Fruit fly (Drosophila melanogaster) whole organism, embryonic: Measurements from ENCODE around the gene CG43402.

Experiments
- Antp ChIP-seq: fragments of 200-800 bp; sonication (Bioruptor generic); optimal IDR thresholded peaks from 3 replicates; lab custom pipeline; 2016; ENCODE audit warnings: missing biosample characterization, missing genetic modification characterization
- Asciz ChIP-seq: fragments of 200-800 bp; sonication (Bioruptor generic); optimal IDR thresholded peaks from 2 replicates; lab custom pipeline; 2017; ENCODE audit warnings: missing biosample characterization, mild to moderate bottlenecking, missing genetic modification characterization, missing genetic modification reagents
- Atf-2 ChIP-seq: fragments of 200-800 bp; sonication (Bioruptor generic); optimal IDR thresholded peaks from 2 replicates; lab custom pipeline; 2016; ENCODE audit warnings: missing biosample characterization, missing genetic modification characterization
- CG10565 ChIP-seq: fragments of 200-800 bp; sonication (Bioruptor generic); optimal IDR thresholded peaks from 3 replicates; lab custom pipeline; 2016; ENCODE audit warnings: missing biosample characterization, mild to moderate bottlenecking, missing genetic modification characterization
- CG10979 ChIP-seq: fragments of 200-800 bp; sonication (Bioruptor generic); optimal IDR thresholded peaks from 2 replicates; lab custom pipeline; 2018; ENCODE audit warnings: missing biosample characterization, mild to moderate bottlenecking, missing genetic modification characterization, moderate library complexity
- CG12104 ChIP-seq: fragments of 200-800 bp; sonication (Bioruptor generic); optimal IDR thresholded peaks from 3 replicates; lab custom pipeline; 2016; ENCODE audit warnings: missing biosample characterization, missing genetic modification characterization
- CG12155 ChIP-seq: fragments of 200-800 bp; sonication (Bioruptor generic); optimal IDR thresholded peaks from 3 replicates; lab custom pipeline; 2016; ENCODE audit warnings: missing biosample characterization, missing genetic modification characterization
- CG12659 ChIP-seq: fragments of 200-800 bp; sonication (Bioruptor generic); optimal IDR thresholded peaks from 3 replicates; lab custom pipeline; 2017; ENCODE audit warnings: mild to moderate bottlenecking, missing biosample characterization, missing genetic modification reagents, missing genetic modification characterization
- CG12942 ChIP-seq: fragments of 200-800 bp; sonication (Bioruptor generic); optimal IDR thresholded peaks from 3 replicates; lab custom pipeline; 2016; ENCODE audit warnings: missing biosample characterization, missing genetic modification characterization
- CG15601 ChIP-seq: fragments of 200-800 bp; sonication (Bioruptor generic); optimal IDR thresholded peaks from 3 replicates; lab custom pipeline; 2019; ENCODE audit warnings: missing biosample characterization, mild to moderate bottlenecking, missing genetic modification characterization, moderate library complexity
- CG17385 ChIP-seq: fragments of 200-800 bp; sonication (Bioruptor generic); optimal IDR thresholded peaks from 3 replicates; lab custom pipeline; 2018; ENCODE audit warnings: missing biosample characterization, mild to moderate bottlenecking, missing genetic modification characterization
- CG18764 ChIP-seq: fragments of 200-800 bp; sonication (Bioruptor generic); optimal IDR thresholded peaks from 3 replicates; lab custom pipeline; 2016; ENCODE audit warnings: missing biosample characterization, missing genetic modification characterization
- CG2202 ChIP-seq: fragments of 200-800 bp; sonication (Bioruptor generic); optimal IDR thresholded peaks from 2 replicates; lab custom pipeline; 2018; ENCODE audit warnings: missing biosample characterization, mild to moderate bottlenecking, missing genetic modification characterization
- CG33557 ChIP-seq: fragments of 200-800 bp; sonication (Bioruptor generic); optimal IDR thresholded peaks from 2 replicates; lab custom pipeline; 2019; ENCODE audit warnings: missing biosample characterization, mild to moderate bottlenecking, missing genetic modification characterization, moderate library complexity
- CG34224 ChIP-seq: fragments of 200-800 bp; sonication (Bioruptor generic); IDR thresholded peaks from 3 replicates; pipeline ENCODE4 v1.3.6; 2022; ENCODE audit warnings: missing biosample characterization, missing genetic modification characterization; ENCODE audit not compliant: partially characterized antibody
- CG5245 ChIP-seq: fragments of 200-800 bp; sonication (Bioruptor generic); optimal IDR thresholded peaks from 3 replicates; lab custom pipeline; 2016; ENCODE audit warnings: missing biosample characterization, missing genetic modification characterization
- CG6254 ChIP-seq: fragments of 200-800 bp; sonication (Bioruptor generic); optimal IDR thresholded peaks from 3 replicates; lab custom pipeline; 2017; ENCODE audit warnings: mild to moderate bottlenecking, missing biosample characterization, missing genetic modification reagents, missing genetic modification characterization
- CG6689 ChIP-seq: fragments of 200-800 bp; sonication (Bioruptor generic); IDR thresholded peaks from 2 replicates; pipeline ENCODE4 v1.3.6; 2022; ENCODE audit warnings: missing biosample characterization, missing genetic modification characterization
- CG7745 ChIP-seq: fragments of 200-800 bp; sonication (Bioruptor generic); optimal IDR thresholded peaks from 2 replicates; lab custom pipeline; 2018; ENCODE audit warnings: missing biosample characterization, mild to moderate bottlenecking, missing genetic modification characterization, moderate library complexity
- CG7963 ChIP-seq: fragments of 200-800 bp; sonication (Bioruptor generic); IDR thresholded peaks from 3 replicates; pipeline ENCODE4 v1.3.6; 2022; ENCODE audit warnings: missing biosample characterization, missing genetic modification characterization; ENCODE audit not compliant: partially characterized antibody
- CG8089 ChIP-seq: fragments of 200-800 bp; sonication (Bioruptor generic); optimal IDR thresholded peaks from 3 replicates; lab custom pipeline; 2016; ENCODE audit warnings: missing biosample characterization, missing genetic modification characterization
- CG8944 ChIP-seq: fragments of 200-800 bp; sonication (Bioruptor generic); optimal IDR thresholded peaks from 3 replicates; lab custom pipeline; 2016; ENCODE audit warnings: missing biosample characterization, missing genetic modification characterization
- Chrac-16 ChIP-seq: fragments of 200-800 bp; sonication (Bioruptor generic); optimal IDR thresholded peaks from 3 replicates; lab custom pipeline; 2016; ENCODE audit warnings: missing biosample characterization, missing genetic modification characterization
- D19A ChIP-seq: fragments of 200-800 bp; optimal IDR thresholded peaks from 3 replicates; lab custom pipeline; 2019; ENCODE audit warnings: missing biosample characterization, mild to moderate bottlenecking, missing genetic modification characterization, moderate library complexity
- Dfd ChIP-seq, 2 experiments: fragments of >200 bp; optimal IDR thresholded peaks; 2 replicates each; lab custom pipeline; 2017; ENCODE audit warnings: missing biosample characterization in 2 of 2, missing genetic modification characterization in 2 of 2
- Dll ChIP-seq: fragments of 200-800 bp; sonication (Bioruptor generic); IDR thresholded peaks from 4 replicates; pipeline ENCODE4 v1.3.6; 2022; ENCODE audit warnings: missing biosample characterization, missing genetic modification characterization; ENCODE audit not compliant: partially characterized antibody
- Doc3 ChIP-seq: fragments of 200-800 bp; sonication (Bioruptor generic); IDR thresholded peaks from 3 replicates; pipeline ENCODE4 v1.3.6; 2022; ENCODE audit warnings: missing biosample characterization, missing genetic modification characterization; ENCODE audit not compliant: partially characterized antibody
- Ets97D ChIP-seq: fragments of 200-800 bp; sonication (Bioruptor generic); optimal IDR thresholded peaks from 3 replicates; lab custom pipeline; 2016; ENCODE audit warnings: missing biosample characterization, missing genetic modification characterization
- Gug ChIP-seq: fragments of 200-800 bp; sonication (Bioruptor generic); IDR thresholded peaks from 4 replicates; pipeline ENCODE4 v1.3.6; 2022; ENCODE audit warnings: missing biosample characterization, missing genetic modification characterization
- Hr51 ChIP-seq, 2 experiments: fragments of 200-800 bp; sonication (Bioruptor generic); optimal IDR thresholded peaks; 2 replicates in 1 of 2; 3 replicates in 1 of 2; lab custom pipeline; 2016 to 2018; ENCODE audit warnings: missing biosample characterization in 2 of 2, missing genetic modification characterization in 2 of 2, mild to moderate bottlenecking in 1 of 2, moderate library complexity in 1 of 2
- Lim3 ChIP-seq: fragments of 200-800 bp; sonication (Bioruptor generic); IDR thresholded peaks from 2 replicates; pipeline ENCODE4 v1.3.6; 2022; ENCODE audit warnings: missing biosample characterization, missing genetic modification characterization
- Poxn ChIP-seq: fragments of 200-800 bp; sonication (Bioruptor generic); IDR thresholded peaks from 2 replicates; pipeline ENCODE4 v1.3.6; 2022; ENCODE audit warnings: missing biosample characterization, missing genetic modification characterization
- Side ChIP-seq: fragments of 200-800 bp; sonication (Bioruptor generic); optimal IDR thresholded peaks from 2 replicates; lab custom pipeline; 2016; ENCODE audit warnings: missing biosample characterization, missing genetic modification characterization
- Six4 ChIP-seq: fragments of 200-800 bp; sonication (Bioruptor generic); optimal IDR thresholded peaks from 2 replicates; lab custom pipeline; 2016; ENCODE audit warnings: missing biosample characterization, missing genetic modification characterization
- Sry-δ ChIP-seq: fragments of 200-800 bp; sonication (Bioruptor generic); optimal IDR thresholded peaks from 2 replicates; lab custom pipeline; 2016; ENCODE audit warnings: missing biosample characterization, missing genetic modification characterization
- Vsx1 ChIP-seq: fragments of 200-800 bp; sonication (Bioruptor generic); optimal IDR thresholded peaks from 2 replicates; lab custom pipeline; 2017; ENCODE audit warnings: missing biosample characterization, mild to moderate bottlenecking, missing genetic modification characterization, missing genetic modification reagents
- al ChIP-seq: fragments of 200-800 bp; sonication (Bioruptor generic); IDR thresholded peaks from 2 replicates; pipeline ENCODE4 v1.3.6; 2022; ENCODE audit warnings: missing biosample characterization, missing genetic modification characterization
- corto ChIP-seq: fragments of 200-800 bp; sonication (Bioruptor generic); optimal IDR thresholded peaks from 2 replicates; lab custom pipeline; 2016; ENCODE audit warnings: missing biosample characterization, mild to moderate bottlenecking, missing genetic modification characterization, moderate library complexity
- fu2 ChIP-seq: fragments of 200-800 bp; sonication (Bioruptor generic); optimal IDR thresholded peaks from 2 replicates; lab custom pipeline; 2016; ENCODE audit warnings: missing biosample characterization, missing genetic modification characterization
- insv ChIP-seq, 2 experiments: fragments of 200-800 bp; sonication (Bioruptor generic); optimal IDR thresholded peaks; 3 replicates each; lab custom pipeline; 2016 to 2018; ENCODE audit warnings: missing biosample characterization in 2 of 2, missing genetic modification characterization in 2 of 2
- kay ChIP-seq: fragments of 200-800 bp; sonication (Bioruptor generic); optimal IDR thresholded peaks from 2 replicates; lab custom pipeline; 2016; ENCODE audit warnings: missing biosample characterization, missing genetic modification characterization
- lilli ChIP-seq: fragments of 200-800 bp; sonication (Bioruptor generic); optimal IDR thresholded peaks from 3 replicates; lab custom pipeline; 2016; ENCODE audit warnings: missing biosample characterization, missing genetic modification characterization
- p53 ChIP-seq: fragments of 200-800 bp; sonication (Bioruptor generic); optimal IDR thresholded peaks from 2 replicates; lab custom pipeline; 2016; ENCODE audit warnings: missing biosample characterization, missing genetic modification characterization
- pan ChIP-seq, 4 experiments: fragments of >200 bp in 3 of 4; fragments of 200-800 bp in 1 of 4; sonication (Bioruptor generic) in 1 of 4; optimal IDR thresholded peaks in 3 of 4; IDR thresholded peaks in 1 of 4; 2 replicates each; pipeline versions ENCODE4 v1.3.6 to Lab custom; 2017 to 2022; ENCODE audit warnings: missing biosample characterization in 2 of 4, missing genetic modification characterization in 2 of 4, mixed read lengths in 1 of 4
- psq ChIP-seq: fragments of 200-800 bp; sonication (Bioruptor generic); optimal IDR thresholded peaks from 2 replicates; lab custom pipeline; 2017; ENCODE audit warnings: missing biosample characterization, missing genetic modification characterization
- seq ChIP-seq: fragments of 200-800 bp; sonication (Bioruptor generic); IDR thresholded peaks from 2 replicates; pipeline ENCODE4 v1.3.6; 2022; ENCODE audit warnings: missing biosample characterization, missing genetic modification characterization
- so ChIP-seq: fragments of 200-800 bp; sonication (Bioruptor generic); IDR thresholded peaks from 3 replicates; pipeline ENCODE4 v1.3.6; 2022; ENCODE audit warnings: missing biosample characterization, missing genetic modification characterization
- sqz ChIP-seq: fragments of 200-800 bp; sonication (Bioruptor generic); optimal IDR thresholded peaks from 3 replicates; lab custom pipeline; 2018; ENCODE audit warnings: missing biosample characterization, mild to moderate bottlenecking, missing genetic modification characterization
- ssp ChIP-seq: fragments of 200-800 bp; sonication (Bioruptor generic); IDR thresholded peaks from 2 replicates; pipeline ENCODE4 v1.3.6; 2022; ENCODE audit warnings: missing biosample characterization, missing genetic modification characterization
- trem ChIP-seq: fragments of 200-800 bp; optimal IDR thresholded peaks from 3 replicates; lab custom pipeline; 2019; ENCODE audit warnings: missing biosample characterization, mild to moderate bottlenecking, missing genetic modification characterization, moderate library complexity
- usp ChIP-seq: fragments of >200 bp; optimal IDR thresholded peaks from 2 replicates; lab custom pipeline; 2017; ENCODE audit warnings: missing biosample characterization, missing genetic modification characterization

The CG43402 gene

dm6 chr2L:1456305-1456704 is 13.9 kb downstream of the CG43402 start (continued):
- TF ChIP-seq CG7963, result no peak
- TF ChIP-seq Dll (GFP tag; lab: Robert Waterston, UW), result no peak
- no peak for TF ChIP-seq usp (GFP tag; lab: Kevin White, UChicago)
- TF ChIP-seq Lim3 (GFP tag; lab: Robert Waterston, UW), result no peak
- no peak for TF ChIP-seq CG12659 (GFP tag; lab: Kevin White, UChicago)
- peak; percentile 16 for TF ChIP-seq Asciz (GFP tag; lab: Kevin White, UChicago)
- TF ChIP-seq corto (GFP tag; lab: Kevin White, UChicago), result no peak
- TF ChIP-seq CG18764 (GFP tag; lab: Kevin White, UChicago), result peak; percentile 3
- TF ChIP-seq CG6254 (GFP tag; lab: Kevin White, UChicago), result peak; percentile 74
- TF ChIP-seq kay (GFP tag; lab: Kevin White, UChicago), result no peak
- peak; percentile 24 for TF ChIP-seq ssp (GFP tag; lab: Robert Waterston, UW)
- TF ChIP-seq seq, result no peak
- no peak for TF ChIP-seq Vsx1 (GFP tag; lab: Kevin White, UChicago)
- peak; percentile 46 for TF ChIP-seq Chrac-16 (GFP tag; lab: Kevin White, UChicago)
- TF ChIP-seq Sry-δ (GFP tag; lab: Kevin White, UChicago), result no peak
- peak; percentile 44 for TF ChIP-seq CG5245 (GFP tag; lab: Kevin White, UChicago)
- no peak for TF ChIP-seq insv (GFP tag; optimal IDR thresholded peaks at IDR 0.05; lab: Kevin White, UChicago)
- peak; percentile 15 for TF ChIP-seq lilli
- TF ChIP-seq CG2202 (tag; lab: Kevin White, UChicago), result peak; percentile 73
- peak; percentile 70 for TF ChIP-seq CG33557 (GFP tag; lab: Kevin White, UChicago)
- no peak for TF ChIP-seq CG12104 (GFP tag; lab: Kevin White, UChicago)
- peak; percentile 10 for TF ChIP-seq CG17385
- TF ChIP-seq p53 (GFP tag; lab: Kevin White, UChicago), result no peak
- peak; percentile 63 for TF ChIP-seq CG6689 (GFP tag; lab: Robert Waterston, UW)
- TF ChIP-seq Gug (GFP tag; lab: Robert Waterston, UW), result peak; percentile 17; the same call in 2 of the 4 replicates
- TF ChIP-seq al (GFP tag; lab: Robert Waterston, UW), result no peak
- no peak for TF ChIP-seq CG34224 (GFP tag; lab: Robert Waterston, UW)
- no peak for TF ChIP-seq fu2
- no peak for TF ChIP-seq Dfd (GFP tag; optimal IDR thresholded peaks at IDR 0.05; lab: Kevin White, UChicago)
- no peak for TF ChIP-seq Ets97D
- TF ChIP-seq CG8089 (GFP tag; lab: Kevin White, UChicago), result no peak
- peak; percentile 25 for TF ChIP-seq Six4
- peak; percentile 48 for TF ChIP-seq CG15601 (tag; lab: Kevin White, UChicago)
- no peak for TF ChIP-seq Side (GFP tag; lab: Kevin White, UChicago)
- TF ChIP-seq CG8944 (GFP tag; lab: Kevin White, UChicago), result no peak
- no peak for TF ChIP-seq psq (GFP tag; lab: Kevin White, UChicago)
- TF ChIP-seq Antp (GFP tag; lab: Kevin White, UChicago), result no peak
- no peak for TF ChIP-seq CG7745
- TF ChIP-seq CG10565, result no peak
- peak; percentile 66 for TF ChIP-seq D19A (tag; lab: Kevin White, UChicago)
- no peak for TF ChIP-seq CG12155 (GFP tag; lab: Kevin White, UChicago)
- no peak for TF ChIP-seq Poxn (GFP tag; lab: Robert Waterston, UW)
- peak; percentile 78 for TF ChIP-seq trem (tag; lab: Kevin White, UChicago)
- TF ChIP-seq sqz, result peak; percentile 15
- no peak for TF ChIP-seq CG12942 (GFP tag; lab: Kevin White, UChicago)
- TF ChIP-seq Hr51 (GFP tag; optimal IDR thresholded peaks at IDR 0.05; lab: Kevin White, UChicago), result no peak
- no peak for TF ChIP-seq so (GFP tag; lab: Robert Waterston, UW)
- peak in 1 of 2 experiments; percentile 38 for TF ChIP-seq pan (optimal IDR thresholded peaks at IDR 0.05; lab: Kevin White, UChicago)
- TF ChIP-seq pan (GFP tag; optimal IDR thresholded peaks at IDR 0.05 in 1 of 2, IDR thresholded peaks at IDR 0.05 in 1 of 2), result no peak
- no peak for TF ChIP-seq Doc3
- TF ChIP-seq Atf-2 (GFP tag; lab: Kevin White, UChicago), result no peak
- peak; percentile 85 for TF ChIP-seq CG10979
